Worm (Caenorhabditis elegans) whole organism, young adult: Measurements from ENCODE around the gene W06A7.2.

ENCODE experiments used
- F22D6.2 ChIP-seq: sonication (generic microtip); optimal IDR thresholded peaks from 2 replicates; lab custom pipeline; 2016; ENCODE audit warnings: mild to moderate bottlenecking, missing genetic modification characterization, missing compliant biosample characterization
- F52B5.7 ChIP-seq: sonication (generic microtip); optimal IDR thresholded peaks from 2 replicates; lab custom pipeline; 2016; ENCODE audit warnings: mild to moderate bottlenecking, missing genetic modification characterization, missing compliant biosample characterization
- F57C9.4 ChIP-seq: sonication (generic microtip); optimal IDR thresholded peaks from 2 replicates; lab custom pipeline; 2017; ENCODE audit warnings: mild to moderate bottlenecking, missing genetic modification characterization, missing compliant biosample characterization
- K12H6.12 ChIP-seq: fragments of 200-800 bp; sonication (Bioruptor generic); optimal IDR thresholded peaks from 2 replicates; lab custom pipeline; 2018; ENCODE audit warnings: mild to moderate bottlenecking, missing genetic modification characterization, missing compliant biosample characterization
- T07F8.4 ChIP-seq: sonication (generic microtip); optimal IDR thresholded peaks from 2 replicates; lab custom pipeline; 2016; ENCODE audit warnings: mild to moderate bottlenecking, missing genetic modification characterization, moderate library complexity, missing compliant biosample characterization
- T26A5.8 ChIP-seq: sonication (generic microtip); optimal IDR thresholded peaks from 2 replicates; lab custom pipeline; 2016; ENCODE audit warnings: missing genetic modification characterization, missing compliant biosample characterization
- Y53G8AR.9 ChIP-seq: fragments of 200-800 bp; sonication (Bioruptor generic); conservative IDR thresholded peaks from 2 replicates; pipeline ENCODE4 v1.3.6; 2022; ENCODE audit warnings: missing genetic modification reagents, missing genetic modification characterization, missing compliant biosample characterization
- Y56A3A.18 ChIP-seq: fragments of 200-800 bp; sonication (Bioruptor generic); IDR thresholded peaks from 2 replicates; pipeline ENCODE4 v1.3.6; 2022; ENCODE audit warnings: missing genetic modification reagents, missing genetic modification characterization, missing compliant biosample characterization
- Y67H2A.10 ChIP-seq: fragments of 200-800 bp; sonication (Bioruptor generic); conservative IDR thresholded peaks from 2 replicates; pipeline ENCODE4 v1.3.6; 2022; ENCODE audit warnings: missing genetic modification reagents, missing genetic modification characterization, missing compliant biosample characterization
- ZK185.1 ChIP-seq: sonication (generic microtip); optimal IDR thresholded peaks from 2 replicates; lab custom pipeline; 2016; ENCODE audit warnings: mild to moderate bottlenecking, missing genetic modification characterization, missing compliant biosample characterization; ENCODE audit not compliant: poor library complexity, severe bottlenecking
- akir-1 ChIP-seq: fragments of 200-800 bp; sonication (Bioruptor generic); optimal IDR thresholded peaks from 2 replicates; lab custom pipeline; 2018; ENCODE audit warnings: mild to moderate bottlenecking, missing genetic modification characterization, moderate library complexity, missing compliant biosample characterization
- ama-1 ChIP-seq, 3 experiments: fragments of 150-350 bp in 1 of 3; sonication (generic microtip) in 2 of 3; optimal IDR thresholded peaks; 2 replicates each; lab custom pipeline; 2014 to 2018; ENCODE audit warnings: missing biosample characterization in 2 of 3, missing genetic modification characterization in 2 of 3, missing genetic modification reagents in 2 of 3
- aptf-2 ChIP-seq: fragments of 200-800 bp; sonication (Bioruptor generic); conservative IDR thresholded peaks from 2 replicates; pipeline ENCODE4 v1.3.6; 2022; ENCODE audit warnings: missing genetic modification reagents, missing genetic modification characterization, missing compliant biosample characterization
- athp-1 ChIP-seq: sonication (generic microtip); optimal IDR thresholded peaks from 2 replicates; lab custom pipeline; 2017; ENCODE audit warnings: mild to moderate bottlenecking, missing genetic modification characterization, missing compliant biosample characterization
- attf-3 ChIP-seq: fragments of 200-800 bp; sonication (Bioruptor generic); conservative IDR thresholded peaks from 2 replicates; pipeline ENCODE4 v1.3.6; 2022; ENCODE audit warnings: missing genetic modification reagents, missing genetic modification characterization, missing compliant biosample characterization
- bed-2 ChIP-seq: fragments of 200-800 bp; sonication (Bioruptor generic); IDR thresholded peaks from 2 replicates; pipeline ENCODE4 v1.3.6; 2022; ENCODE audit warnings: missing genetic modification reagents, missing genetic modification characterization, missing compliant biosample characterization
- chd-7 ChIP-seq: sonication (generic microtip); optimal IDR thresholded peaks from 2 replicates; lab custom pipeline; 2016; ENCODE audit warnings: mild to moderate bottlenecking, missing genetic modification characterization, moderate library complexity, missing compliant biosample characterization
- die-1 ChIP-seq: sonication (generic microtip); optimal IDR thresholded peaks from 2 replicates; lab custom pipeline; 2016; ENCODE audit warnings: missing genotype, mild to moderate bottlenecking, missing genetic modification characterization, missing compliant biosample characterization
- dox-1 ChIP-seq: fragments of 200-800 bp; sonication (Bioruptor generic); IDR thresholded peaks from 2 replicates; pipeline ENCODE4 v1.3.6; 2022; ENCODE audit warnings: missing genetic modification reagents, missing genetic modification characterization, missing compliant biosample characterization
- dpff-1 ChIP-seq: sonication (generic microtip); optimal IDR thresholded peaks from 2 replicates; lab custom pipeline; 2017; ENCODE audit warnings: mild to moderate bottlenecking, missing genetic modification characterization, missing compliant biosample characterization
- ekl-4 ChIP-seq: fragments of 200-800 bp; sonication (Bioruptor generic); IDR thresholded peaks from 2 replicates; pipeline ENCODE4 v1.3.6; 2022; ENCODE audit warnings: missing genetic modification reagents, missing genetic modification characterization, missing compliant biosample characterization
- hrde-1 ChIP-seq: sonication (generic microtip); optimal IDR thresholded peaks from 2 replicates; lab custom pipeline; 2016; ENCODE audit warnings: missing genetic modification characterization, mild to moderate bottlenecking, missing compliant biosample characterization, moderate library complexity, missing genotype, missing genetic modification reagents, borderline replicate concordance
- hsf-1 ChIP-seq: fragments of 200-800 bp; sonication (Bioruptor generic); IDR thresholded peaks from 2 replicates; pipeline ENCODE4 v1.3.6; 2022; ENCODE audit warnings: missing genetic modification reagents, missing genetic modification characterization, missing compliant biosample characterization
- let-526 ChIP-seq: fragments of 200-800 bp; sonication (Bioruptor generic); IDR thresholded peaks from 2 replicates; pipeline ENCODE4 v1.3.6; 2022; ENCODE audit warnings: missing genetic modification reagents, missing genetic modification characterization, missing compliant biosample characterization
- let-607 ChIP-seq, 2 experiments: fragments of 200-800 bp in 1 of 2; sonication (Bioruptor generic) in 1 of 2; sonication (generic microtip) in 1 of 2; optimal IDR thresholded peaks; 2 replicates each; lab custom pipeline; 2016 to 2018; ENCODE audit warnings: mild to moderate bottlenecking in 2 of 2, missing compliant biosample characterization in 2 of 2, missing genetic modification characterization in 2 of 2, moderate library complexity in 2 of 2, missing genotype in 1 of 2
- lin-26 ChIP-seq: fragments of 200-800 bp; sonication (Bioruptor generic); IDR thresholded peaks from 2 replicates; pipeline ENCODE4 v1.3.6; 2022; ENCODE audit warnings: missing genetic modification reagents, missing genetic modification characterization, missing compliant biosample characterization
- lin-40 ChIP-seq: sonication (generic microtip); optimal IDR thresholded peaks from 2 replicates; lab custom pipeline; 2016; ENCODE audit warnings: missing genetic modification characterization, mild to moderate bottlenecking, missing compliant biosample characterization, missing genotype, missing genetic modification reagents
- madf-6 ChIP-seq: fragments of 200-800 bp; sonication (Bioruptor generic); IDR thresholded peaks from 2 replicates; pipeline ENCODE4 v1.3.6; 2022; ENCODE audit warnings: missing genetic modification reagents, missing genetic modification characterization, missing compliant biosample characterization
- mcd-1 ChIP-seq: fragments of 200-800 bp; sonication (Bioruptor generic); IDR thresholded peaks from 2 replicates; pipeline ENCODE4 v1.3.6; 2022; ENCODE audit warnings: missing genetic modification reagents, missing genetic modification characterization, missing compliant biosample characterization
- mxl-1 ChIP-seq: sonication (generic microtip); optimal IDR thresholded peaks from 2 replicates; lab custom pipeline; 2016; ENCODE audit warnings: missing genetic modification characterization, missing compliant biosample characterization
- nfya-1 ChIP-seq: sonication (generic microtip); optimal IDR thresholded peaks from 2 replicates; lab custom pipeline; 2017; ENCODE audit warnings: antibody characterized with exemption, missing compliant biosample characterization, missing genetic modification characterization, borderline replicate concordance; ENCODE audit not compliant: insufficient read depth
- nfya-2 ChIP-seq: fragments of 200-800 bp; sonication (Bioruptor generic); IDR thresholded peaks from 2 replicates; pipeline ENCODE4 v1.3.6; 2022; ENCODE audit warnings: missing genetic modification reagents, missing genetic modification characterization, missing compliant biosample characterization
- nhr-27 ChIP-seq: fragments of 200-800 bp; sonication (Bioruptor generic); optimal IDR thresholded peaks from 2 replicates; lab custom pipeline; 2018; ENCODE audit warnings: mild to moderate bottlenecking, missing genetic modification characterization, moderate library complexity, missing compliant biosample characterization
- rcor-1 ChIP-seq: fragments of 200-800 bp; sonication (Bioruptor generic); IDR thresholded peaks from 2 replicates; pipeline ENCODE4 v1.3.6; 2022; ENCODE audit warnings: missing genetic modification reagents, missing genetic modification characterization, missing compliant biosample characterization
- snpc-1.1 ChIP-seq: sonication (generic microtip); optimal IDR thresholded peaks from 2 replicates; lab custom pipeline; 2017; ENCODE audit warnings: missing genetic modification characterization, mild to moderate bottlenecking, missing compliant biosample characterization, antibody characterized with exemption, moderate library complexity, missing genotype, missing genetic modification reagents; ENCODE audit not compliant: insufficient read depth
- snpc-1.3 ChIP-seq: sonication (generic microtip); optimal IDR thresholded peaks from 2 replicates; lab custom pipeline; 2017; ENCODE audit warnings: missing genetic modification characterization, mild to moderate bottlenecking, missing compliant biosample characterization, antibody characterized with exemption, moderate library complexity, missing genotype, missing genetic modification reagents; ENCODE audit not compliant: insufficient read depth
- somi-1 ChIP-seq: fragments of 200-800 bp; sonication (Bioruptor generic); optimal IDR thresholded peaks from 2 replicates; lab custom pipeline; 2018; ENCODE audit warnings: mild to moderate bottlenecking, missing genetic modification characterization, missing compliant biosample characterization
- sptf-2 ChIP-seq: fragments of 200-800 bp; sonication (Bioruptor generic); optimal IDR thresholded peaks from 2 replicates; lab custom pipeline; 2018; ENCODE audit warnings: mild to moderate bottlenecking, missing genetic modification characterization, missing compliant biosample characterization
- tlf-1 ChIP-seq: fragments of 200-800 bp; sonication (Bioruptor generic); optimal IDR thresholded peaks from 2 replicates; lab custom pipeline; 2018; ENCODE audit warnings: mild to moderate bottlenecking, missing genetic modification characterization, missing compliant biosample characterization
- unc-130 ChIP-seq: sonication (generic microtip); optimal IDR thresholded peaks from 2 replicates; lab custom pipeline; 2016; ENCODE audit warnings: missing genetic modification reagents, missing genetic modification characterization, missing compliant biosample characterization
- unc-62 ChIP-seq: fragments of 150-350 bp; optimal IDR thresholded peaks from 2 replicates; lab custom pipeline; 2014; ENCODE audit warnings: missing biosample characterization, missing genetic modification reagents, missing genetic modification characterization
- xnd-1 ChIP-seq: sonication (generic microtip); optimal IDR thresholded peaks from 2 replicates; lab custom pipeline; 2016; ENCODE audit warnings: missing genotype, missing genetic modification reagents, missing genetic modification characterization, missing compliant biosample characterization
- zim-3 ChIP-seq: sonication (generic microtip); optimal IDR thresholded peaks from 2 replicates; lab custom pipeline; 2017; ENCODE audit warnings: mild to moderate bottlenecking, missing genetic modification characterization, moderate library complexity, missing compliant biosample characterization
- ztf-18 ChIP-seq: sonication (generic microtip); optimal IDR thresholded peaks from 2 replicates; lab custom pipeline; 2016; ENCODE audit warnings: missing genotype, mild to moderate bottlenecking, missing genetic modification characterization, missing compliant biosample characterization
- ztf-25 ChIP-seq: fragments of 200-800 bp; sonication (Bioruptor generic); IDR thresholded peaks from 2 replicates; pipeline ENCODE4 v1.3.6; 2022; ENCODE audit warnings: missing genetic modification reagents, missing genetic modification characterization, missing compliant biosample characterization
- ztf-6 ChIP-seq: fragments of 200-800 bp; sonication (Bioruptor generic); IDR thresholded peaks from 2 replicates; pipeline ENCODE4 v1.3.6; 2022; ENCODE audit warnings: missing genetic modification reagents, missing genetic modification characterization, missing compliant biosample characterization

The W06A7.2 gene

DNA sequence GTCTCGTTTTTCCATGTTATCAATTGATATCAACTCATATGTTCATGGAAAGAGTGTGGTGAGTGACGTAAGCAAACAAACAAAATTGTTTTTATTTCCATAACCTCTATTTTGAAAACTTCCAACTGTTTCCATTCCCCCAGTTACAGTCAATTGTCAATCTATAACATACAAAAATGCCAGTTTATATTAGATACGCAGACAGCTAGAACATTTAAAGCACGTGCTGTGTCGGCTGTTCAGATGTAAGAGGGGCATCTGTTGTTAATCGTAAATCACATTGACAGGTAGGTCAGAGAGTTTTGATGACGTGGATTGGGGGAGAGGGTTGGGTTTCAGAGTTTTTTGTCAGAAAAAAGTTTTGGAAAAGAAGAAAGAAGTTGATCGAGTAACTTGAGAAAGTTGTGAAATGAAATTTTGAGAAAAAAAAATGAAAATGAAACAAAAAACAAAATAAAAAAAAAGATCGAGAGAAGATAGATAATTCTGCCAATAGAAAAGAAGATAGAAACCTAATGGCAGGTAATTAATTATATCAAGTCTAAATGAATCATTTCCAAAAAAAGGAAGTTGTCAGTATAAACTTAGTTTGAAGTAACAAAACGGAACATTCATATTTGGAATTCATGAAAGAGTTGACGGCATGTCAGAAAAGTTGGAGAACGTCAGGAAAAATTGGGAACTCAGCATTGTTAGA, 27.0 kb downstream of the W06A7.2 start (continued):
- TF ChIP-seq madf-6 (GFP tag; lab: Robert Waterston, UW) (no peak), F57C9.4 (tag; lab: Kevin White, UChicago) (no peak), somi-1 (peak; percentile 85), die-1 (tag; lab: Kevin White, UChicago) (no peak), xnd-1 (tag; lab: Kevin White, UChicago) (no peak), let-526 (GFP tag; lab: Robert Waterston, UW) (peak; percentile 55), chd-7 (tag; lab: Kevin White, UChicago) (peak; percentile 88), mxl-1 (tag; lab: Kevin White, UChicago) (no peak), snpc-1.3 (tag; lab: Kevin White, UChicago) (no peak), ztf-6 (GFP tag; lab: Robert Waterston, UW) (no peak), dpff-1 (no peak), K12H6.12 (tag; lab: Kevin White, UChicago) (peak; percentile 33), ztf-25 (GFP tag; lab: Robert Waterston, UW) (no peak), attf-3 (GFP tag; lab: Robert Waterston, UW) (no peak), Y56A3A.18 (GFP tag; lab: Robert Waterston, UW) (no peak), ztf-18 (tag; lab: Kevin White, UChicago) (no peak), sptf-2 (GFP tag; lab: Kevin White, UChicago) (no peak), nhr-27 (tag; lab: Kevin White, UChicago) (no peak), mcd-1 (GFP tag; lab: Robert Waterston, UW) (0 out of 2 replicates have a peak, but pooled peaks have one; percentile 17), T07F8.4 (no peak), nfya-2 (no peak), zim-3 (tag; lab: Kevin White, UChicago) (peak; percentile 40), hsf-1 (no peak), ZK185.1 (tag; lab: Kevin White, UChicago) (no peak), hrde-1 (tag; lab: Kevin White, UChicago) (no peak), athp-1 (tag; lab: Kevin White, UChicago) (no peak), unc-62 (GFP tag; lab: Kevin White, UChicago) (peak; percentile 68), Y67H2A.10 (GFP tag; lab: Robert Waterston, UW) (no peak), ekl-4 (GFP tag; lab: Robert Waterston, UW) (0 out of 2 replicates have a peak, but pooled peaks have one; percentile 32), rcor-1 (GFP tag; lab: Robert Waterston, UW) (no peak), T26A5.8 (tag; lab: Kevin White, UChicago) (no peak), dox-1 (GFP tag; lab: Robert Waterston, UW) (peak; percentile 49; the same call in 1 of the 2 replicates), akir-1 (GFP tag; lab: Kevin White, UChicago) (peak; percentile 58), let-607 (tag; optimal IDR thresholded peaks at IDR 0.05; lab: Kevin White, UChicago) (peak; percentile 57 to 85), lin-26 (GFP tag; lab: Robert Waterston, UW) (no peak), bed-2 (GFP tag; lab: Robert Waterston, UW) (no peak), aptf-2 (GFP tag; lab: Robert Waterston, UW) (no peak), F52B5.7 (tag; lab: Kevin White, UChicago) (peak; percentile 4), Y53G8AR.9 (no peak), nfya-1 (no peak), F22D6.2 (tag; lab: Kevin White, UChicago) (no peak), lin-40 (tag; lab: Kevin White, UChicago) (peak; percentile 75), unc-130 (GFP tag; lab: Kevin White, UChicago) (no peak), tlf-1 (GFP tag; lab: Kevin White, UChicago) (no peak), ama-1 (optimal IDR thresholded peaks at IDR 0.05; lab: Kevin White, UChicago) (peak; percentile 71), ama-1 (GFP tag; optimal IDR thresholded peaks at IDR 0.05; lab: Kevin White, UChicago) (no peak), snpc-1.1 (tag; lab: Kevin White, UChicago) (no peak)
